Fruit fly (Drosophila melanogaster) whole organism, embryonic: ENCODE measurements around the gene Cand1.

ENCODE experiments used
- Ada2b ChIP-seq: fragments of 200-800 bp; sonication (Bioruptor generic); IDR thresholded peaks from 2 replicates; pipeline ENCODE4 v1.3.6; 2022; ENCODE audit warnings: missing biosample characterization, missing genetic modification characterization
- Atf6 ChIP-seq: fragments of 200-800 bp; sonication (Bioruptor generic); IDR thresholded peaks from 2 replicates; pipeline ENCODE4 v1.3.6; 2022; ENCODE audit warnings: missing biosample characterization, missing genetic modification characterization
- BEAF-32 ChIP-seq: fragments of 200-800 bp; sonication (Bioruptor generic); optimal IDR thresholded peaks from 3 replicates; lab custom pipeline; 2017; ENCODE audit warnings: missing biosample characterization, missing genetic modification characterization, mild to moderate bottlenecking, moderate library complexity, missing genetic modification reagents
- CG12942 ChIP-seq: fragments of 200-800 bp; sonication (Bioruptor generic); optimal IDR thresholded peaks from 3 replicates; lab custom pipeline; 2016; ENCODE audit warnings: missing biosample characterization, missing genetic modification characterization
- CG14050 ChIP-seq: fragments of 200-800 bp; sonication (Bioruptor generic); IDR thresholded peaks from 3 replicates; pipeline ENCODE4 v1.3.6; 2022; ENCODE audit warnings: missing biosample characterization, missing genetic modification characterization
- CG14667 ChIP-seq: fragments of 200-800 bp; sonication (Bioruptor generic); IDR thresholded peaks from 2 replicates; pipeline ENCODE4 v1.3.6; 2022; ENCODE audit warnings: missing biosample characterization, missing genetic modification characterization
- CG14710 ChIP-seq: fragments of 200-800 bp; sonication (Bioruptor generic); optimal IDR thresholded peaks from 3 replicates; lab custom pipeline; 2019; ENCODE audit warnings: missing biosample characterization, mild to moderate bottlenecking, missing genetic modification characterization, moderate library complexity
- CG1602 ChIP-seq: fragments of 200-800 bp; sonication (Bioruptor generic); optimal IDR thresholded peaks from 3 replicates; lab custom pipeline; 2016; ENCODE audit warnings: missing biosample characterization, missing genetic modification characterization
- CG31388 ChIP-seq: fragments of 200-800 bp; sonication (Bioruptor generic); optimal IDR thresholded peaks from 2 replicates; lab custom pipeline; 2016; ENCODE audit warnings: missing biosample characterization, missing genetic modification characterization
- CG3847 ChIP-seq: fragments of 200-800 bp; sonication (Bioruptor generic); IDR thresholded peaks from 2 replicates; pipeline ENCODE4 v1.3.6; 2022; ENCODE audit warnings: missing biosample characterization, missing genetic modification characterization
- CG43689 ChIP-seq: fragments of 200-800 bp; sonication (Bioruptor generic); IDR thresholded peaks from 2 replicates; pipeline ENCODE4 v1.3.6; 2022; ENCODE audit warnings: missing biosample characterization, missing genetic modification characterization
- CG6765 ChIP-seq: fragments of 200-800 bp; sonication (Bioruptor generic); optimal IDR thresholded peaks from 3 replicates; lab custom pipeline; 2017; ENCODE audit warnings: missing biosample characterization, mild to moderate bottlenecking, missing genetic modification characterization
- CG7928 ChIP-seq: fragments of 200-800 bp; sonication (Bioruptor generic); optimal IDR thresholded peaks from 2 replicates; lab custom pipeline; 2017; ENCODE audit warnings: missing biosample characterization, mild to moderate bottlenecking, missing genetic modification characterization
- CG7963 ChIP-seq: fragments of 200-800 bp; sonication (Bioruptor generic); IDR thresholded peaks from 3 replicates; pipeline ENCODE4 v1.3.6; 2022; ENCODE audit warnings: missing biosample characterization, missing genetic modification characterization; ENCODE audit not compliant: partially characterized antibody
- Camta ChIP-seq: fragments of 200-800 bp; sonication (Bioruptor generic); optimal IDR thresholded peaks from 2 replicates; lab custom pipeline; 2016; ENCODE audit warnings: missing biosample characterization, missing genetic modification characterization
- D19A ChIP-seq: fragments of 200-800 bp; optimal IDR thresholded peaks from 3 replicates; lab custom pipeline; 2019; ENCODE audit warnings: missing biosample characterization, mild to moderate bottlenecking, missing genetic modification characterization, moderate library complexity
- Deaf1 ChIP-seq: fragments of 200-800 bp; optimal IDR thresholded peaks from 3 replicates; lab custom pipeline; 2019; ENCODE audit warnings: missing biosample characterization, mild to moderate bottlenecking, missing genetic modification characterization, moderate library complexity
- Dek ChIP-seq: fragments of 200-800 bp; sonication (Bioruptor generic); optimal IDR thresholded peaks from 3 replicates; lab custom pipeline; 2019; ENCODE audit warnings: missing biosample characterization, mild to moderate bottlenecking, missing genetic modification characterization, moderate library complexity
- Doc3 ChIP-seq: fragments of 200-800 bp; sonication (Bioruptor generic); IDR thresholded peaks from 3 replicates; pipeline ENCODE4 v1.3.6; 2022; ENCODE audit warnings: missing biosample characterization, missing genetic modification characterization; ENCODE audit not compliant: partially characterized antibody
- Elba2 ChIP-seq: fragments of 200-800 bp; sonication (Bioruptor generic); optimal IDR thresholded peaks from 3 replicates; lab custom pipeline; 2016; ENCODE audit warnings: missing biosample characterization, missing genetic modification characterization
- Ets65A ChIP-seq: fragments of 200-800 bp; sonication (Bioruptor generic); peaks from one replicate; lab custom pipeline; 2016; ENCODE audit warnings: missing biosample characterization, missing genetic modification characterization
- HHEX ChIP-seq: fragments of 200-800 bp; sonication (Bioruptor generic); optimal IDR thresholded peaks from 3 replicates; lab custom pipeline; 2017; ENCODE audit warnings: missing biosample characterization, mild to moderate bottlenecking, missing genetic modification characterization, missing genetic modification reagents
- HLH3B ChIP-seq: fragments of 200-800 bp; sonication (Bioruptor generic); IDR thresholded peaks from 2 replicates; pipeline ENCODE4 v1.3.6; 2022; ENCODE audit warnings: missing biosample characterization, missing genetic modification characterization
- HLH54F ChIP-seq: fragments of 200-800 bp; sonication (Bioruptor generic); optimal IDR thresholded peaks from 3 replicates; lab custom pipeline; 2016; ENCODE audit warnings: missing biosample characterization, missing genetic modification characterization
- Hey ChIP-seq: fragments of 200-800 bp; sonication (Bioruptor generic); optimal IDR thresholded peaks from 3 replicates; lab custom pipeline; 2018; ENCODE audit warnings: missing biosample characterization, mild to moderate bottlenecking, missing genetic modification characterization
- Hr78 ChIP-seq, 2 experiments: fragments of 200-800 bp in 1 of 2; fragments of >200 bp in 1 of 2; sonication (Bioruptor generic) in 1 of 2; optimal IDR thresholded peaks; 2 replicates each; lab custom pipeline; 2017 to 2019; ENCODE audit warnings: missing biosample characterization in 2 of 2, missing genetic modification characterization in 2 of 2, mild to moderate bottlenecking in 1 of 2, moderate library complexity in 1 of 2
- Lim3 ChIP-seq: fragments of 200-800 bp; sonication (Bioruptor generic); IDR thresholded peaks from 2 replicates; pipeline ENCODE4 v1.3.6; 2022; ENCODE audit warnings: missing biosample characterization, missing genetic modification characterization
- MBD-R2 ChIP-seq: fragments of 200-800 bp; sonication (Bioruptor generic); IDR thresholded peaks from 2 replicates; pipeline ENCODE4 v1.3.6; 2022; ENCODE audit warnings: missing biosample characterization, missing genetic modification characterization
- Med ChIP-seq: fragments of 200-800 bp; sonication (Bioruptor generic); peaks from one replicate; lab custom pipeline; 2016; ENCODE audit warnings: missing biosample characterization, missing genetic modification characterization, mild to moderate bottlenecking, inconsistent platforms, moderate library complexity
- Neu2 ChIP-seq: fragments of 200-800 bp; sonication (Bioruptor generic); optimal IDR thresholded peaks from 3 replicates; lab custom pipeline; 2016; ENCODE audit warnings: missing biosample characterization, missing genetic modification characterization, borderline replicate concordance
- cad ChIP-seq: fragments of >200 bp; optimal IDR thresholded peaks from 2 replicates; lab custom pipeline; 2017; ENCODE audit warnings: missing biosample characterization, missing genetic modification characterization
- ci ChIP-seq: fragments of 200-800 bp; sonication (Bioruptor generic); IDR thresholded peaks from 3 replicates; pipeline ENCODE4 v1.3.6; 2022; ENCODE audit warnings: missing biosample characterization, missing genetic modification characterization
- dmrt11E ChIP-seq: fragments of 200-800 bp; sonication (Bioruptor generic); optimal IDR thresholded peaks from 3 replicates; lab custom pipeline; 2018; ENCODE audit warnings: missing biosample characterization, mild to moderate bottlenecking, missing genetic modification characterization, moderate library complexity
- dpn ChIP-seq, 2 experiments: fragments of 200-800 bp; sonication (Bioruptor generic); optimal IDR thresholded peaks; 3 replicates each; lab custom pipeline; 2016; ENCODE audit warnings: missing biosample characterization in 2 of 2, missing genetic modification characterization in 2 of 2
- esg ChIP-seq: fragments of 200-800 bp; sonication (Bioruptor generic); conservative IDR thresholded peaks from 2 replicates; pipeline ENCODE4 v1.3.6; 2022; ENCODE audit warnings: missing biosample characterization, missing genetic modification characterization
- gce ChIP-seq: fragments of 200-800 bp; sonication (Bioruptor generic); IDR thresholded peaks from 3 replicates; pipeline ENCODE4 v1.3.6; 2022; ENCODE audit warnings: missing biosample characterization, missing genetic modification characterization
- grau ChIP-seq: fragments of 200-800 bp; optimal IDR thresholded peaks from 3 replicates; lab custom pipeline; 2019; ENCODE audit warnings: missing biosample characterization, mild to moderate bottlenecking, missing genetic modification characterization, moderate library complexity
- grn ChIP-seq: fragments of 200-800 bp; sonication (Bioruptor generic); optimal IDR thresholded peaks from 3 replicates; lab custom pipeline; 2017; ENCODE audit warnings: missing biosample characterization, missing genetic modification characterization
- gro ChIP-seq: fragments of 200-800 bp; sonication (Bioruptor generic); optimal IDR thresholded peaks from 2 replicates; lab custom pipeline; 2016; ENCODE audit warnings: missing biosample characterization, missing genetic modification characterization
- gsb-n ChIP-seq: fragments of 200-800 bp; sonication (Bioruptor generic); optimal IDR thresholded peaks from 3 replicates; lab custom pipeline; 2018; ENCODE audit warnings: missing biosample characterization, mild to moderate bottlenecking, missing genetic modification characterization
- her ChIP-seq: fragments of 200-800 bp; sonication (Bioruptor generic); optimal IDR thresholded peaks from 2 replicates; lab custom pipeline; 2016; ENCODE audit warnings: missing biosample characterization, missing genetic modification characterization
- lola ChIP-seq, 3 experiments: fragments of >200 bp in 2 of 3; fragments of 200-800 bp in 1 of 3; sonication (Bioruptor generic) in 1 of 3; optimal IDR thresholded peaks; 2 replicates each; lab custom pipeline; 2017 to 2019; ENCODE audit warnings: missing biosample characterization in 3 of 3, missing genetic modification characterization in 3 of 3, mild to moderate bottlenecking in 1 of 3, moderate library complexity in 1 of 3
- odd ChIP-seq: fragments of 200-800 bp; sonication (Bioruptor generic); optimal IDR thresholded peaks from 2 replicates; lab custom pipeline; 2017; ENCODE audit warnings: missing biosample characterization, mild to moderate bottlenecking, missing genetic modification characterization
- pb ChIP-seq: fragments of 200-800 bp; sonication (Bioruptor generic); optimal IDR thresholded peaks from 3 replicates; lab custom pipeline; 2016; ENCODE audit warnings: missing biosample characterization, missing genetic modification characterization
- prd ChIP-seq, 3 experiments: fragments of >200 bp in 2 of 3; fragments of 200-800 bp in 1 of 3; sonication (Bioruptor generic) in 1 of 3; optimal IDR thresholded peaks in 2 of 3; IDR thresholded peaks in 1 of 3; 2 replicates in 2 of 3; 3 replicates in 1 of 3; pipeline versions ENCODE4 v1.3.6 to Lab custom; 2017 to 2022; ENCODE audit warnings: missing biosample characterization in 1 of 3, missing genetic modification characterization in 1 of 3
- rib ChIP-seq: fragments of 200-800 bp; sonication (Bioruptor generic); IDR thresholded peaks from 2 replicates; pipeline ENCODE4 v1.3.6; 2022; ENCODE audit warnings: missing biosample characterization, missing genetic modification characterization
- slp2 ChIP-seq: fragments of 200-800 bp; sonication (Bioruptor generic); optimal IDR thresholded peaks from 2 replicates; lab custom pipeline; 2016; ENCODE audit warnings: missing biosample characterization, missing genetic modification characterization
- stwl ChIP-seq: fragments of 200-800 bp; sonication (Bioruptor generic); optimal IDR thresholded peaks from 3 replicates; lab custom pipeline; 2018; ENCODE audit warnings: missing biosample characterization, mild to moderate bottlenecking, missing genetic modification characterization, moderate library complexity
- tin ChIP-seq: fragments of 200-800 bp; sonication (Bioruptor generic); optimal IDR thresholded peaks from 3 replicates; lab custom pipeline; 2016; ENCODE audit warnings: missing biosample characterization, missing genetic modification characterization
- zfh1 ChIP-seq: fragments of 200-800 bp; sonication (Bioruptor generic); IDR thresholded peaks from 3 replicates; pipeline ENCODE4 v1.3.6; 2022; ENCODE audit warnings: missing biosample characterization, missing genetic modification characterization

Cand1 gene

DNA sequence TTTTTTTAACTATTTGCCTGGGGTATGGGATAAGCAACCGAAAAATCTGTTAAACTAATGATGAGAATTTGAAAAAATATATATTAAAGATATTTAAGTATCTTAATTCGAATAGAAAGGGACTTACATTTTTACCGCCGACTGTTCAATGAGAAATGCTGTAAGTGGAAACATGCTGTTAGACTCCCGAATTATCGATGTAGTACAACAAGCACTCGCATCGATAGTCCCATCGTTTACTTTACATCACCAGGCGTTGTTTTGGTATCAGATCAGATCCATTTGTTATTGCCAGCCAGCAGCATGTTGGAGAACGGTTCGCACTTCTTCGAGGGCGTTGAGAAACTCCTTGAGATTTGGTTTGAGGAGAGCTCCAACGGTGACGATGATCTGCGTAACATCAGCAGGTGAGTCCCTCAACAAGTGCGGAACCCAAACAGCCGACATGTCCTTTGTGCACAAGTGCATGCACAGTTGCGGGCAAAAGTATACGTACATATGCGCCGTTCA is 23.2 kb downstream of the Cand1 start, which contains the start of gene SamDC (continued):
- TF ChIP-seq slp2 (no peak), Camta (no peak), odd (GFP tag; lab: Kevin White, UChicago) (no peak), lola (GFP tag; optimal IDR thresholded peaks at IDR 0.05; lab: Kevin White, UChicago) (peak in 2 of 3 experiments; percentile 24 to 98), zfh1 (GFP tag; lab: Robert Waterston, UW) (peak; percentile 37; the same call in 1 of the 3 replicates), D19A (tag; lab: Kevin White, UChicago) (peak; percentile 55), cad (GFP tag; lab: Kevin White, UChicago) (no peak), grn (GFP tag; lab: Kevin White, UChicago) (peak; percentile 99), Elba2 (GFP tag; lab: Kevin White, UChicago) (no peak), Neu2 (GFP tag; lab: Kevin White, UChicago) (no peak), Ets65A (GFP tag; lab: Kevin White, UChicago) (peak; percentile 14), Lim3 (GFP tag; lab: Robert Waterston, UW) (no peak), CG7928 (GFP tag; lab: Kevin White, UChicago) (no peak), CG6765 (peak; percentile 31), Hr78 (GFP tag; optimal IDR thresholded peaks at IDR 0.05; lab: Kevin White, UChicago) (peak in 1 of 2 experiments; percentile 67), HLH3B (GFP tag; lab: Robert Waterston, UW) (peak; percentile 52; the same call in 1 of the 2 replicates), Hey (tag; lab: Kevin White, UChicago) (no peak), esg (no peak), gro (GFP tag; lab: Kevin White, UChicago) (peak; percentile 52), dpn (GFP tag; optimal IDR thresholded peaks at IDR 0.05; lab: Kevin White, UChicago) (peak; percentile 33 to 47), gsb-n (tag; lab: Kevin White, UChicago) (peak; percentile 24), tin (GFP tag; lab: Kevin White, UChicago) (peak; percentile 13), Atf6 (GFP tag; lab: Robert Waterston, UW) (peak; percentile 46; the same call in 1 of the 2 replicates), pb (peak; percentile 39), grau (peak; percentile 62), CG31388 (no peak), CG12942 (GFP tag; lab: Kevin White, UChicago) (peak; percentile 4), CG43689 (GFP tag; lab: Robert Waterston, UW) (no peak), Deaf1 (tag; lab: Kevin White, UChicago) (no peak), HLH54F (GFP tag; lab: Kevin White, UChicago) (peak; percentile 23), Dek (tag; lab: Kevin White, UChicago) (peak; percentile 68), CG14710 (peak; percentile 47), CG1602 (GFP tag; lab: Kevin White, UChicago) (peak; percentile 39), CG14667 (GFP tag; lab: Robert Waterston, UW) (no peak), rib (no peak), Doc3 (GFP tag; lab: Robert Waterston, UW) (peak; percentile 68), MBD-R2 (GFP tag; lab: Robert Waterston, UW) (peak; percentile 78), CG14050 (peak; percentile 19; the same call in 1 of the 3 replicates), Ada2b (GFP tag; lab: Robert Waterston, UW) (peak; percentile 63), CG7963 (peak; percentile 76), Med (GFP tag; lab: Kevin White, UChicago) (peak; percentile 91), BEAF-32 (peak; percentile 88), HHEX (peak; percentile 48), her (GFP tag; lab: Kevin White, UChicago) (peak; percentile 39), ci (GFP tag; lab: Robert Waterston, UW) (peak; percentile 66; the same call in 2 of the 3 replicates), dmrt11E (peak; percentile 38), prd (optimal IDR thresholded peaks at IDR 0.05; lab: Kevin White, UChicago) (no peak), prd (GFP tag; IDR thresholded peaks at IDR 0.05; lab: Robert Waterston, UW) (no peak; the same call in 1 of the 3 replicates), stwl (tag; lab: Kevin White, UChicago) (peak; percentile 78), gce (GFP tag; lab: Robert Waterston, UW) (no peak), CG3847 (GFP tag; lab: Robert Waterston, UW) (no peak; the same call in none of the 2 replicates)
